Worm (Caenorhabditis elegans) whole organism, L4/young adult: ENCODE results near the gene F46B6.5.

Experiments
- W03F9.2 ChIP-seq: fragments of 150-350 bp; optimal IDR thresholded peaks from 2 replicates; lab custom pipeline; 2014; ENCODE audit warnings: missing biosample characterization, missing genetic modification characterization
- dao-5 ChIP-seq: sonication (generic microtip); optimal IDR thresholded peaks from 2 replicates; lab custom pipeline; 2016; ENCODE audit warnings: missing genotype, missing genetic modification characterization, moderate library complexity, missing compliant biosample characterization
- him-1 ChIP-seq: sonication (generic microtip); optimal IDR thresholded peaks from 2 replicates; lab custom pipeline; 2016; ENCODE audit warnings: missing genotype, missing genetic modification reagents, missing genetic modification characterization, missing compliant biosample characterization

Gene F46B6.5

DNA sequence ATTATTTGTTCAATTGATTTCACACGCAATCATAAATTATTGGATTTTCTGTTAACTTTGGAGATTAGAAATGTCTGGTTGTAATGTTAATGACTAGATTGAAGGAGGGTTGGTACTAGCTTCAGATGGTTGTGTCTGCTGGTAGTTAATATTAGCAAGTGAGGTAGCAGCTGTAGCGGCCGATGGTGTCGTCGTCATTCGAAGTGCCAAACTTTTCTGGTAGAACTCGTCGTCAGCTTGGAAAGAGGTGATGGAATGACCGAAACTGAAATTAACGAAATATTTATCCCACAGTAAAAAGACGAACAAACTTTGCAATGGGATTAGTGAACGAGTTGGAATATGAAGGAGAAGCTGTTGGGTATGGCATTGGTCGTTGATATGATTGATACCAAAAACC is 18.3 kb downstream of the F46B6.5 start:
- no peak for TF ChIP-seq W03F9.2 (tag; lab: Kevin White, UChicago)
- no peak for TF ChIP-seq him-1

DNA sequence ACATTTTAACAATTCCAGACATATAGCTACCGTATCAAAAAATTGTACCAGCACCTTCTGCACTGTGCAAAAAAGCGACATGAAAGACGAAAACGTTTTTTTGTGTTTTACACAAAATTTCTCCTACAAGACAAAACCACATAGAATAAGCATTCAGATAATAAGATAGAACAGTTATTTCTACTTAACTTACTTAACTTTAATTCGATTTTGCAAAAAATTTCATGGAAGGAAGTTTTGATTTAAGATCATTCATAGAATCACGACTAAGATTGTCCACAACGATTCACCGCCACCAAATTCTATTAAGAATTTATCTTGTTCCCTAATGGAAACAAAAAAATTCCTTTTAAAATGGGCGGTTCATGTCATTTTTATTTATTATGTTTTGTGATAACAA is 19.1 kb downstream of the F46B6.5 start:
- TF ChIP-seq W03F9.2 (tag; lab: Kevin White, UChicago) (no peak), him-1 (no peak), dao-5 (tag; lab: Kevin White, UChicago) (no peak)

DNA sequence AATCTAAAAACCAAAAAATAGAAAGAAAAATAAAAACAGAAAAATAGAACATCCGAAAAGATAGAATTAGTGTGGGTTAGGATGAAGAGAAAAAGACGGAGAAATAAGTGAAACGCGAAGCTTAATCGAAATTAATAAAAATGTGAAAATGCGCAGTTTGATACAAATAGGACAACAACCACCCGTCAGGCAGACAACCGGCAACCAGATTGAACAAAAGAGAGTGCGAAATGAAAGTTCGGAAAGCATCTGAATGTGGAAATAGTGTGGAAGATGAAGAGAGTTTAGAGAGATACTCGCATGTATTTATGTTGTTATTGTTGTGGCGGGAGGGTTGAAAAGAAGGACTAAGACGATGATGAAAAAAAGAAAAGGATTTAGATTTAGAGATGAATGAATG is 24.4 kb downstream of the F46B6.5 start:
- TF ChIP-seq dao-5 (tag; lab: Kevin White, UChicago) (no peak), him-1 (no peak), W03F9.2 (tag; lab: Kevin White, UChicago) (no peak)

DNA sequence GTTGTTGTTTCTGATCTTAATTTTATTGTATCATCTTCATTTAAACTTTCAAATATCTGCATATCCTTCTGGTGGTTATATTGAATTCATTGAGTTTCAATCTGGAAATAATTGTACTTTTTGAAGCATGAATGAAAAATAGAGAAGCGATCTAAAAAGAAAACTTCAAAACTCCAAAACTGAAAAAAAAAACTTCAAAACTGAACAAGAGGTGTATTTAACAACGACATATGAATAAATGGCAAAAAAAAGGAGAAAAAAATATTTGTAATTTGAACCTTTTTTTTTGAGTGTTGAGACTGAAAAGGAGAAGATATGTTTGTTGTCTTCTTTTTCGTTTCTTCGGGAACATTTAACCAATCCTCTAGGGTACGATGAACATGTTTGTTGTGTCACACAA is 25.0 kb downstream of the F46B6.5 start, which contains the start of gene F58E6.11:
Gene F58E6.11, minus strand, starts transcription at position 101 of the 400 bp plus-strand sequence.
- TF ChIP-seq dao-5 (tag; lab: Kevin White, UChicago), result no peak
- no peak for TF ChIP-seq W03F9.2 (tag; lab: Kevin White, UChicago)
- TF ChIP-seq him-1, result no peak

DNA sequence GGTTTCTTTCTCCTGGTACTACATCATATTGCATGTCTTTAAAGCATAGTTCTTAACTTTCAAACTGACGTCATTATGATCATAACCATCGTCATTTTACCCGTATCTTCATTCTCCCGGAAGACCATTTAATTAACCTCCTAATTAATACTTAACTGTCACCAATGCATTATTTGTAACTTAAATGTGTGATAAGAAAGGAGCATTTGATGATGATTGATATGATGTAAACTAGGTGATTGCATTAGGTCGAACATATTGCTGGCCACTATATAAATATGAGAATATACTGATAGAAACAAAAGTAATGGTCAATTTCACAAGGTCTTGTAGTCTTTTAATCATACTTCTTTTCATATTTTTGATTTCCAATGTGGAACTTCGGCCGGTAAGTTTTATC is 26.6 kb downstream of the F46B6.5 start, which contains the start of gene hrg-3:
Gene hrg-3, plus strand, starts transcription at position 227 of the 400 bp plus-strand sequence.
- TF ChIP-seq W03F9.2 (tag; lab: Kevin White, UChicago) (no peak), dao-5 (tag; lab: Kevin White, UChicago) (no peak), him-1 (no peak)

DNA sequence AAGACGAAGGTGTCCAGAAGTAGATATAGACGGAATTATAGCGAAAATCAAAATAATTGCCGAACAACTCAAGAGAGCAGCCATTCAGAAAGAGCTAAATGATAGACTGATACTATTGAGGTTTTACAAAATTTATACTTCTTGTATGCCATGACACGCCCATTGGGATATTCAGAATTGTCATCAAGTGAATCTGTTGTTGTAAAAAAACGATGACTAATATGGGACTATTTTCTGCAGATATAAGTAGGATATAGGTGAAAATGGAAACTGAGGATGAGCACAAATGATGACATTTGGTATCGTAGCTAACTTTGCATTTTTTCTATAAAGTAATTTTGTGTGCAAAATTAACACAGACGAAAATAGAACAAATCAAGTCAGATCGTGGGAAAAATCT is 27.1 kb downstream of the F46B6.5 start, which contains the start of gene F58E6.8:
Gene F58E6.8, minus strand, starts transcription at position 101 of the 400 bp plus-strand sequence.
- TF ChIP-seq W03F9.2 (tag; lab: Kevin White, UChicago), result no peak
- TF ChIP-seq dao-5 (tag; lab: Kevin White, UChicago), result no peak
- TF ChIP-seq him-1, result no peak

DNA sequence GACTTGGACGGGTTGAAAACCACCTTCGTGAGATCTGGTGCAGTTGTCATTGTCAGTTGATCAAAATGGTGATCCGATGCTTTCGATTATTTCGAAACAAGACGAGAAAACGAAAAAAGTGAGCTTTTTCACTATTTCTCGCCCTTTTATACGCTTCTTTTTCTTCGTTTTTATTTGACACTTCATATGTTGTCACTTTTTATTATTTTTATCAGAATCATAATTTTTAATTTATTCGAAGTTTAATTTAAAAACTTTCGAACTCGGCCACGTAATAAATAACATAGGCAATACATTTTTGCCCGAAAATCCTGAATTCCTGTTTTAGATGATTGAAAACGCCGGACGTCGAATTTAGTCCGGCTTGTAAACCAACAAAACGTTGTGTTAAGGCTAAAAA is 28.4 kb downstream of the F46B6.5 start, which contains the start of gene F58E6.5:
Gene F58E6.5, minus strand, starts transcription at position 101 of the 400 bp plus-strand sequence.
- TF ChIP-seq him-1, result no peak
- no peak for TF ChIP-seq W03F9.2 (tag; lab: Kevin White, UChicago)
- no peak for TF ChIP-seq dao-5 (tag; lab: Kevin White, UChicago)

DNA sequence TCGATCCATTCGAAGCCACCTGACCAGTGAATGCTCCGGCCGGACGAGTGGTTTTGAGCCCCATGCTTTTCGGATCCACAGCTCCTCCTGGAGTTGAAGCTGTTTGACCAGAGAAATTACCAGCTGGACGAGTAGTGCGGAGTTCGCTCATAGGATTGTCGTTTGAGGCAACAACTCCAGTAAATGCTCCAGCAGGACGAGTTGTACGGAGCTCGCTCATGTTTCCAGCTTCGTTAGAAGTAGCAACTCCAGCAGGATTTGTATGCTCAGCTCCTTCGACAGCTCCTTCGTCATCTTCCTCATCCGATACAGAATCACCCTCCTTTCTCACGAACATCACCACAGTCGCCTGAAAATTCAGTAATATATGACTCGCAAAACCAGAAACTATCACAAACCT is 29.3 kb downstream of the F46B6.5 start:
- TF ChIP-seq dao-5 (tag; lab: Kevin White, UChicago) (no peak), him-1 (no peak), W03F9.2 (tag; lab: Kevin White, UChicago) (no peak)

DNA sequence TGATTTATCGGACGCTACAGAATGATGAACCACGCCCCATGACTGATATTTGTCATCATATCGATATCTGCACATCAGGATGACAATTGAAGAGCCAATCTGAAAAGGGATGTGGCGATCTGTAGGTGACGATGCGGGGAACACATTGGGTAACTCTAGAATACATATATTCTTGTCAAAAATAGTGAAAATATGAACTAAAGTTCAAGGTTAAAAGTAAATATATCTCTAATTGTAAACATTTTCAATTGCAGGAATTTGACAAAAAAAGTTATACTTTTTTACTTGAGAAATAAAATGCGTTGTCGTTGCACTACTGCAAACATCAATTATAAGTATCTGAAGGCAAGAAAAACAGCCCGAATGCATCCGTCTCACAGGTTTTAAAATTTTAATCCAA is 30.0 kb downstream of the F46B6.5 start, which contains the start of gene F58E6.6:
Gene F58E6.6, minus strand, starts transcription at position 101 of the 400 bp plus-strand sequence.
- TF ChIP-seq dao-5 (tag; lab: Kevin White, UChicago), result no peak
- no peak for TF ChIP-seq W03F9.2 (tag; lab: Kevin White, UChicago)
- TF ChIP-seq him-1, result no peak

DNA sequence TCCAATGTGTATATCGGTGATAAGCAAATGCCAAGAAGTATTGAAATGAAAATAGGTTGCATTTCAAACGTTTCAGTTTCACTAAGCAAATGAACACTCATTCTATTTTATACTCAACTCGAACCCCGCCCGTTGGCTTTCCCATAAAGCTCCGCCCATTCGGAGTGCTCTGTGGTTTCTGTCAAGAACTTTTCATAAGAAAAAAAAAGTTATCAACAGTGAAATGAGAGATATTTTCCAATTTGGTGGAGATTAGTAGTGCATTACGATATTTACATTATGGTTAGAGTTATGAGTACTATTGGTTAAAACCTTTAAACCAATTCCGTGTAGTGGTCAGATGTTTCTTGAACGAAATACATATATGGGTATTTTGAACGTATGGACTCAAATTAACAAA is 32.6 kb downstream of the F46B6.5 start, which contains the start of gene F58E6.4:
Gene F58E6.4, minus strand, starts transcription at position 101 of the 400 bp plus-strand sequence.
- TF ChIP-seq dao-5 (tag; lab: Kevin White, UChicago), result no peak

DNA sequence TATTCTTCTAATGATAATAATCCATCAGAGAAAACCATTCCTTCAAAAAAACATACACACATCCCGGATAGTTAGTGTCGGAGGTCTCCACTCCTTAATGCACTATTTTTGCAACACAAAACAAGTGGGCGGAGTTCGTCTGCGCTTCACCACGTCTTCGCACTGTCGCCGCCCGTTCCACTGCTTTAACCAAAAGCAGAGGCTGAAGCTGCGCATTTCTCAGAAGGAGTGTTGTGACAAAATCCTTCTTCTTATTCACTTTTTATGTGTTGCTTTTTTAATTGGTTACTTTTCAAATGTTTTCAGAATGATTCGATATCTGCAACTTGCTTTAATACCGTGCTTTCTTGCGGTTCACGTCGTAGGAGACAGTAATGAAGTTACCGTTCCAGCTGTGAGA is 37.9 kb downstream of the F46B6.5 start, which contains the start of gene F58E6.13:
Gene F58E6.13, plus strand, starts transcription at position 301 of the 400 bp plus-strand sequence.
- TF ChIP-seq W03F9.2 (tag; lab: Kevin White, UChicago), result no peak
- no peak for TF ChIP-seq him-1
- TF ChIP-seq dao-5 (tag; lab: Kevin White, UChicago), result no peak

DNA sequence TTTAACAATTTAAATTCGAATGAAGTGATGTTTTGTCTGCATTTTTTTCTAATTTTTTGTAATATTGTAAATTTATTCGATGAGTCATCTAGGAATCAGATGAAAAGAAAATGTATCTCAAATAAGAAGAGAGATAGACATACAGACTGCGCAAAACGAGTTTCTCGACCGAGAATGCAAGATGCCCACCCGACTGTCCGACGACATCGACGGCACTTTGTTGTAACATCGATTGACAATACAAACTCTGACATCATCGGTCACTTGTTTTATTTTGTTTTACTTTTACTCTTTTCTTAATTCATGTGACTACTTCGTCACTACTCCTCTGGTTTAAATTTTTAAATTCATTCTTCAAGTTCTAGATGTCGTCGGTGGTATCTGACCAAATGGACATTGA is 42.0 kb downstream of the F46B6.5 start, which contains the start of gene sta-2:
Gene sta-2, plus strand, starts transcription at position 349 of the 400 bp plus-strand sequence.
- TF ChIP-seq W03F9.2 (tag; lab: Kevin White, UChicago), result no peak
- TF ChIP-seq dao-5 (tag; lab: Kevin White, UChicago), result no peak
- no peak for TF ChIP-seq him-1

DNA sequence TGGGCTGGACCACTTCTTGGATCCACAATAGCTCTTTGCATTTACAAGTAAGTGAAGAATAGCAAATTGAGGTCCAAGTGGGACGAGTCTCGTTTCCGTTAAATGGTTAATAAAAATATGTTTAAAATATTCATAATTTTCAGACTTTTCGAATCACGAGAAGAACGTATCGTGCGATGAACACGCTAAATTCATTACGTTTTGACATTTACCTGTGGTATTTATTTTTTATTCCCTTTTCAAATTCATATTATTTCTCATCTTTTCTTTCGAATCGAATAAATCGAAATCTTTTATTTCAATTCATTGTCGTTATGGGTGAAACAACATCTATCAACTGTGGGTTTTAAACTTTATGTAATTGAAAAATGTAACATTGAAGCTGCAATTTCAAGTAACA is 43.5 kb downstream of the F46B6.5 start, which contains the start of gene marc-1:
Gene marc-1, plus strand, starts transcription at position 301 of the 400 bp plus-strand sequence.
- TF ChIP-seq him-1 (no peak), W03F9.2 (tag; lab: Kevin White, UChicago) (no peak), dao-5 (tag; lab: Kevin White, UChicago) (no peak)

DNA sequence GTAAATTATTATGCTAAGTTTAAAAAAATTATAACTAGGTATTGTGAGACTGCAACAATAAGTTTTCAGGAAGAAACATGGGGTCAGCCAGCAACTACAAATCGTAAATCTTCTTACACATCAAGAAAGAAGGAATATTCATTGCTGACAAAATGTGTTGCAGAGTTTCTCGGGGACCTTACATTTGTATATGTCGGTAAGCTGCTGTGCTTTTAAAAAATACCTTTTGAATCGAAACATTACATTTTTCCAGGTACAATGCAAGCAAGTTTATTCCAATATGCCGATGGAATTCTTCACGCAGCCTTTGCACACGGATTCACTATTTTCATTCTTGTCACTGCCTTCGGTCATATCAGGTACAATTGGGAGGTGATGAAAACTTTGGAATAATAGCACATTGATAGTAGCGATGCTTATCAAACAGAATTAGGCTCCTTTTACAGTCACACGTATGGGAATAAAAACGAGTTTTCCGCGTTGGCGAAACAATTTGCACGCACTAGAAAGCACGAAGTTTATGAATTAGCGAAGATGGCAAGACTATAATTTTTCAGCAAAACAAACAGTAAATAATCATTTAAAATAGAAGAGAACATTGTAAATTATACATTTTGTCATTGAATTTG is 44.7 kb downstream of the F46B6.5 start:
- no peak for TF ChIP-seq him-1
- TF ChIP-seq W03F9.2 (tag; lab: Kevin White, UChicago), result no peak
- no peak for TF ChIP-seq dao-5 (tag; lab: Kevin White, UChicago)
